Fruit fly (Drosophila melanogaster): ENCODE measurements around the gene CG10970.

Gene CG10970

DNA sequence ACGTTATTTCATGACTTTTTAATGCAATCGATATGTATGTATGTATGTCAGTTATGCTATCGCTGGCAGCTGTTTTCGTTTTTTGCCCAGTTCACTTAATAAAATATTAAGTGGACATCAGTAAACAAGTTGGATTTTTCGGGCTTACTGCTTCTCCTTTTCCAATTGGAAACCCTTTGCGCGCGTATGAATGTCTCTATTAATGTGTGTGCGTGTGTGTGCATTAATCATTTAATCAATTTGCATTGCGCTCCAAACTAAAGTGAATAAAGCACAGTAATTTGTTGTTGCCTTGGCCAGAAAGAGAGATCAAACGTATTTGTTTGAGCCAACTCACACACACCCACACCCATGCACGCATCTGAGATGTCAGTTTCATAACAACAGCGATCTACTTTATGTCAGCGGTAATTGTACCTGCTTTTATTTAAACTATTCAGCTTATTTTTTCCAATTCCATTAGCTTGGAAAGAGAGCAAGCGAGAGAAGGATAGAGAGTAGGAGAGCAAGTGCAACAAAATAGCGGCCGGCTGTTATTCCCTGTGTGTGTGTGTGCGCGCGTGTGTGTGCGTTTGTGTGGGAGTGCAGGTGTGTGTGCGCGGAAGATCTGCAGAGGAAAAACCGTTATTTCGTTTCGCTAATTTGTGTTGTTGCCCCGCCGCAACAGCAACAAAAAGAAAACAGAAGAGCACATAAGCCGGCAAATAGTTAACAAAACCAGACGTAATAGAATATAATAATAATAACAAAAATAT is 39.1 kb upstream of the CG10970 start:
- no peak for TF ChIP-seq h (GFP tag; optimal IDR thresholded peaks at IDR 0.05)
- peak; percentile 85 for TF ChIP-seq Dfd (GFP tag; optimal IDR thresholded peaks at IDR 0.05)

DNA sequence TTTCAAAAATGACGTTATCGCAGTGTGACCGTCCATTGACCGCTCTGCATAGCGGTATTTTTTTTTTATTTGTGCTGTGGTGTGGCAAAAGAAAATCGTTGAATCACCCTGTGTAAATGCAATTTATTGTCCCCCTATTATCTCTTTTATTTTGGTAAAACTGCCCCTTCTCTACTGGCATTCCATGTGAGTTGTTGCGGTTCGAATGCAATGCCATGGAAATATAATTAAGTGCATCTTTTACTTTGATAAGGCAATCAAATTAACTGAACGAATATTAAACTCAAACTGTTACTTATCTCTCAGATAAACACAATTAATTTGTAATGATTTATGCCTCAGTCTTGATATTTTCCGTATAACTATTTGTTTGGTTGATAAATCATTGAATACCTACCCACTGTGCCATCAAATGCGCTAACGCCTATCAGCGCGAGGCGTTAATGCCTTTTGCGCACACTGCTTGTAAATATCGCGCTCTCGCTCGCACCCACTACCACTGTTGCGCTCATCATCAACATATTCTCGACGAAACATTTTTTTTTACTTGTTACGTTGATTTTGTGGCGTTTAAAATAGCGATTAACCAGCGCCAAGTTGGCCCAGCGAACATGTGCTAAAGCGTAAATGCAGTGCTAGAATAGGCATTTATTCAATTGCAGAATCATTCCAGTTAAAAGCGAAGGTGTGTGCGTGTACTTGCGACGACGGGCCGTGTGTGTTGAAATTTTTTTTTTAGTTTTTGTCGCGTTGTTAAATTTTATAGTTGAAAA is 38.0 kb upstream of the CG10970 start:
- TF ChIP-seq Dfd (GFP tag; optimal IDR thresholded peaks at IDR 0.05) (no peak), CG9705 (GFP tag; optimal IDR thresholded peaks at IDR 0.05) (peak; percentile 8), psq (GFP tag; optimal IDR thresholded peaks at IDR 0.05) (peak; percentile 21), HLH106 (tag; optimal IDR thresholded peaks at IDR 0.05) (peak; percentile 58), woc (GFP tag; optimal IDR thresholded peaks at IDR 0.05) (peak; percentile 68), N (GFP tag; optimal IDR thresholded peaks at IDR 0.05) (no peak), foxo (GFP tag; optimal IDR thresholded peaks at IDR 0.05) (peak in 1 of 2 experiments; percentile 37), Hr83 (GFP tag; optimal IDR thresholded peaks at IDR 0.05; ENCODE audit: poor library complexity, severe bottlenecking) (peak; percentile 17), OdsH (GFP tag; optimal IDR thresholded peaks at IDR 0.05) (peak; percentile 28), h (GFP tag; optimal IDR thresholded peaks at IDR 0.05) (peak; percentile 7), Vsx2 (GFP tag; optimal IDR thresholded peaks at IDR 0.05; ENCODE audit: partially characterized antibody) (no peak), fru (GFP tag; optimal IDR thresholded peaks at IDR 0.05) (peak; percentile 29), Sp1 (GFP tag; optimal IDR thresholded peaks at IDR 0.05) (peak; percentile 19), rgr (GFP tag; optimal IDR thresholded peaks at IDR 0.05) (peak; percentile 21), Dif (GFP tag; optimal IDR thresholded peaks at IDR 0.05; ENCODE audit: partially characterized antibody) (no peak), ey (GFP tag; optimal IDR thresholded peaks at IDR 0.05) (peak; percentile 25), GATAd (GFP tag; optimal IDR thresholded peaks at IDR 0.05) (no peak)

DNA sequence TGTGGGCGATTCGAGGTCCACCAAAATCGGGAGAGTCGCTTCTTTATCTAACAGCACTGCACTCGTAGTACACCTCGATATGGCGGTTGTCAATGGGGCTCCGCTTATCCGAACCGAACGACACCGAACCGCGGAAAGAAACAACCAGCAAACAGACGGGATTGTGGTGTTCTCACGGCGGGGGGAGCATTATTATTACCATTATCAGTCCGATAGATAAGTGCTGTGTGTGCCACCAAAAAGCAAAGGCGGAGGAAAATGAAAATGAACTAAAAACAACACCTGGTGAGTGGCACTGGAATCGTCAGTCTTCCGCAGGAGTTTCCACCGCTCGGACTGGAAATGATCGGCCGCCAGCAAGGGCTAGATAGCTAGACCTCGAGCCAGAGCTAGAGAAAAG is 37.2 kb upstream of the CG10970 start, which contains the start of gene AP-1gamma:
AP-1gamma (plus strand) TSS at position 305 of the 400 bp plus-strand sequence.
- peak; percentile 6 for TF ChIP-seq psq (GFP tag; optimal IDR thresholded peaks at IDR 0.05)
- TF ChIP-seq pan (optimal IDR thresholded peaks at IDR 0.05): no peak

DNA sequence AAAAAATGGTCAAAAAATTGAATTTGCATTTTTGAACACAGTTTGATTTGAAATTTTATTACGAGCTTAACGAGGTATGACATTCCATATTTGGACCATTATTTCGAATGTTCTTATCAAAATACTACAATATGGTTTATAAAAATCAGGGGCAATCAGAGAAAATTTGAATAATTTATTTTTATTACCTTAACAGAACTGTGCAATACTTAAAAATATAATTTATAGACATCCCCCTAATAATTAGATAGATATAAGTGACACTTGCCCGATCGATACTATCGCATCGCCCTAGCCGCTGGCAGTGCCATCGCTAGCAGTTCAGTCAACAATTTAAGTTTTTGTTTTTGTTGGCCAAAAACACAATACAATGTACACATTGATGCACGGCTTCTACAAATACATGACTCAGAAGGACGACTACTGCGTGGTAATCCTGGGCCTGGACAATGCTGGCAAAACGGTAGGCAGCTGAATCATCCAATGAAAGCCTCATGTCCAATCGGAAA is 35.6 kb upstream of the CG10970 start, which contains the start of gene Arfrp1:
Arfrp1 (plus strand) TSS at position 295 of the 509 bp plus-strand sequence.
- TF ChIP-seq Jra (GFP tag; optimal IDR thresholded peaks at IDR 0.05) (peak; percentile 42), fru (GFP tag; optimal IDR thresholded peaks at IDR 0.05) (no peak), pan (optimal IDR thresholded peaks at IDR 0.05) (no peak), HLH106 (tag; optimal IDR thresholded peaks at IDR 0.05) (peak; percentile 53), CG32264 (GFP tag; optimal IDR thresholded peaks at IDR 0.05) (no peak), woc (GFP tag; optimal IDR thresholded peaks at IDR 0.05) (peak; percentile 35), sv (GFP tag; optimal IDR thresholded peaks at IDR 0.05) (peak; percentile 5), Rel (GFP tag; optimal IDR thresholded peaks at IDR 0.05) (no peak), Rel (tag; optimal IDR thresholded peaks at IDR 0.05) (peak; percentile 9), h (GFP tag; optimal IDR thresholded peaks at IDR 0.05) (peak; percentile 2), Mio (GFP tag; optimal IDR thresholded peaks at IDR 0.05) (no peak), ey (GFP tag; optimal IDR thresholded peaks at IDR 0.05) (peak; percentile 34), Myc (optimal IDR thresholded peaks at IDR 0.05) (peak; percentile 20)

DNA sequence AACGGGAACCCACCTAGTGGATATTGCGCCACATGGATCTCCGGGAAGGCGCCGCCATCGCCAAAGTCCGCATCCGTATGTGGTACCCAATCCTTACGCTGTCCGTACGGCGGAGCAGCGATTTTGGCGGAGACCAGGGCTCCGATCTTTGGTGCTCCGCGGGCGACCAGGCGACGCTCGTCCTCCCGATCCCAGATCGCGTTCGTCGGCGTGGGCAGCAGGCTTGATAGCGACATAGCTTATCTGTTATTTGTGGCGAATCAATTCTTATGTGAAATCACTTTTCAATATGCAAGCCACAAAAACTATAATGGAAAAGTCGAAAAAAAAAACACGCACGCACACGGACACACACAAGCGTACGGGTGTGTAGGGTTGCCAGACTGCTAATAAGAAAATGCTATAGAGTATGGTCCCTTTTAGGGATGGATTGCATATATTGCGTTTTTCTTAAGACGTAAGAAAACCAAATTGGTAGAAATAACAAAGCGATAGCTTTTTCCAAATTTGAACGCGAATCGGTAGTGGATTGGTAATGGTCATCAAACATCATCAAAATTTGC is 35.1 kb upstream of the CG10970 start, which contains the start of gene Bx42:
Bx42 (minus strand) TSS at position 393 of the 563 bp plus-strand sequence.
- TF ChIP-seq woc (GFP tag; optimal IDR thresholded peaks at IDR 0.05): peak; percentile 50
- no peak for TF ChIP-seq jim (GFP tag; optimal IDR thresholded peaks at IDR 0.05)
- peak; percentile 1 for TF ChIP-seq sv (GFP tag; optimal IDR thresholded peaks at IDR 0.05)
